Fruit fly (Drosophila melanogaster): Measurements from ENCODE around the gene CG8500.

CG8500 gene

DNA sequence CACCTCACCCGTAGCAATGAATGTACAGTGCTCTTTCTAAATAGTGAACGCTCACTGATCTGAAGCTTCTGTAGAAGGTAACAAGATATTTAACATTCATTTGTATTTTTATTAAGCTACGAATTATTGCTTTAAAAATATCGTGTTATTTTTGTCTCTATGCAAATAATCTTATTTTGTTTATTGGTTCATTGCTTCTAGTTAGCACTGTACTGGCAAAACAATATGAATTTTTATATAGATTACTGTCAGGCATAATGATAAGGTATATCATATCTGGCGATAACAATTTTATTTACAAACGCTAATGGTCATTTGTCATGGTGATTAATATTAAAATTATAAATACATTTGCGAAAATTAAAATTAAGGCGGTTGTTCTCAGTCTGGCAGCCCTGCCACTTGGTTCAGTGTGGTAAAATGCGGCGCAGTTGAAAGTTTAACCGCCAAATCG is 12.9 kb upstream of the CG8500 start, which contains the start of gene CG9471 (continued):
- TF ChIP-seq Hr51 (GFP tag; optimal IDR thresholded peaks at IDR 0.05) (peak; percentile 75 to 92), CG8924 (tag; optimal IDR thresholded peaks at IDR 0.05) (peak; percentile 93), exex (tag; optimal IDR thresholded peaks at IDR 0.05) (peak; percentile 92), CG32767 (GFP tag; IDR thresholded peaks at IDR 0.05) (peak; percentile 88; the same call in 1 of the 2 replicates), Bteb2 (GFP tag; optimal IDR thresholded peaks at IDR 0.05) (peak; percentile 93), ranshi (GFP tag; IDR thresholded peaks at IDR 0.05) (peak; percentile 94), zen2 (GFP tag; IDR thresholded peaks at IDR 0.05; ENCODE audit: partially characterized antibody) (no peak), prd (optimal IDR thresholded peaks at IDR 0.05) (no peak), prd (GFP tag; IDR thresholded peaks at IDR 0.05) (peak; percentile 96), B-H2 (GFP tag; optimal IDR thresholded peaks at IDR 0.05) (peak; percentile 91), CG10654 (GFP tag; optimal IDR thresholded peaks at IDR 0.05) (peak; percentile 89), bcd (GFP tag; optimal IDR thresholded peaks at IDR 0.05) (peak; percentile 87), Atf3 (GFP tag; optimal IDR thresholded peaks at IDR 0.05) (peak; percentile 83), Meics (GFP tag; optimal IDR thresholded peaks at IDR 0.05) (peak; percentile 93), CG32532 (GFP tag; IDR thresholded peaks at IDR 0.05) (peak; percentile 94), Dref (GFP tag; IDR thresholded peaks at IDR 0.05) (0 out of 2 replicates have a peak, but pooled peaks have one; percentile 27), ro (GFP tag; IDR thresholded peaks at IDR 0.05) (peak; percentile 74), fru (optimal IDR thresholded peaks at IDR 0.05) (no peak), CG9932 (GFP tag; IDR thresholded peaks at IDR 0.05) (peak; percentile 93), E2f1 (GFP tag; IDR thresholded peaks at IDR 0.05) (peak; percentile 91), pita (GFP tag; optimal IDR thresholded peaks at IDR 0.05) (no peak), Doc3 (GFP tag; IDR thresholded peaks at IDR 0.05; ENCODE audit: partially characterized antibody) (no peak), CG10147 (GFP tag; optimal IDR thresholded peaks at IDR 0.05) (peak; percentile 82), CG12071 (GFP tag; optimal IDR thresholded peaks at IDR 0.05) (peak; percentile 88), GATAe (GFP tag; conservative IDR thresholded peaks at IDR 0.05) (peak; percentile 88), gt (GFP tag; IDR thresholded peaks at IDR 0.05) (peak; percentile 47), eve (GFP tag; optimal IDR thresholded peaks at IDR 0.05) (no peak), so (GFP tag; IDR thresholded peaks at IDR 0.05) (peak; percentile 84), Neu2 (GFP tag; optimal IDR thresholded peaks at IDR 0.05; ENCODE audit: borderline replicate concordance) (peak; percentile 65), crp (GFP tag; optimal IDR thresholded peaks at IDR 0.05) (peak in 1 of 2 experiments; percentile 38), sd (tag; optimal IDR thresholded peaks at IDR 0.05) (peak; percentile 90), Optix (GFP tag; IDR thresholded peaks at IDR 0.05) (peak; percentile 48; the same call in 1 of the 3 replicates), ase (GFP tag; IDR thresholded peaks at IDR 0.05) (peak; percentile 91), CG7928 (GFP tag; optimal IDR thresholded peaks at IDR 0.05) (peak; percentile 59), pzg (GFP tag; optimal IDR thresholded peaks at IDR 0.05) (peak; percentile 54), CG12104 (GFP tag; optimal IDR thresholded peaks at IDR 0.05) (peak; percentile 85), CG32772 (GFP tag; IDR thresholded peaks at IDR 0.05) (peak; percentile 91), CG11247 (GFP tag; IDR thresholded peaks at IDR 0.05) (peak; percentile 90), C15 (GFP tag; IDR thresholded peaks at IDR 0.05) (peak; percentile 71; the same call in 1 of the 3 replicates), gro (GFP tag; optimal IDR thresholded peaks at IDR 0.05) (peak; percentile 89), gsb (GFP tag; IDR thresholded peaks at IDR 0.05) (peak; percentile 80), CG12659 (GFP tag; optimal IDR thresholded peaks at IDR 0.05) (peak; percentile 93), CG4617 (GFP tag; optimal IDR thresholded peaks at IDR 0.05; ENCODE audit: borderline replicate concordance) (peak; percentile 81), dimm (GFP tag; IDR thresholded peaks at IDR 0.05) (peak; percentile 68; the same call in 1 of the 2 replicates), onecut (GFP tag; IDR thresholded peaks at IDR 0.05) (peak; percentile 80), CG18764 (GFP tag; optimal IDR thresholded peaks at IDR 0.05) (peak; percentile 82), CG3995 (GFP tag; optimal IDR thresholded peaks at IDR 0.05) (peak; percentile 69), CG10431 (GFP tag; optimal IDR thresholded peaks at IDR 0.05) (peak; percentile 62), CG2889 (GFP tag; IDR thresholded peaks at IDR 0.05) (peak; percentile 89), CG18262 (tag; optimal IDR thresholded peaks at IDR 0.05) (peak; percentile 90), dmrt99B (tag; optimal IDR thresholded peaks at IDR 0.05) (peak; percentile 91)

Data from whole organism, embryonic.